Worm (Caenorhabditis elegans) whole organism, late embryonic: ENCODE results near the gene C10F3.7.
A peak's percentile ranks its signal among the peaks of the same experiment; 100 is the strongest.

Experiments
- C38D4.7 ChIP-seq: fragments of 200-800 bp; sonication (Bioruptor generic); optimal IDR thresholded peaks from 2 replicates; lab custom pipeline; 2018; ENCODE audit warnings: mild to moderate bottlenecking, missing genetic modification characterization, moderate library complexity, missing compliant biosample characterization
- F13H6.1 ChIP-seq: sonication (generic microtip); optimal IDR thresholded peaks from 2 replicates; lab custom pipeline; 2016; ENCODE audit warnings: missing genetic modification characterization, missing compliant biosample characterization
- K02D7.2 ChIP-seq: sonication (generic microtip); optimal IDR thresholded peaks from 2 replicates; lab custom pipeline; 2017; ENCODE audit warnings: mild to moderate bottlenecking, missing genetic modification characterization, missing compliant biosample characterization
- K09A11.1 ChIP-seq: sonication (generic microtip); optimal IDR thresholded peaks from 2 replicates; lab custom pipeline; 2017; ENCODE audit warnings: antibody characterized with exemption, mild to moderate bottlenecking, missing genetic modification characterization, missing compliant biosample characterization; ENCODE audit not compliant: insufficient read depth
- ahr-1 ChIP-seq: sonication (generic microtip); optimal IDR thresholded peaks from 2 replicates; lab custom pipeline; 2016; ENCODE audit warnings: missing genetic modification characterization, missing compliant biosample characterization
- ceh-14 ChIP-seq: sonication (generic microtip); optimal IDR thresholded peaks from 2 replicates; lab custom pipeline; 2016; ENCODE audit warnings: missing genotype, missing genetic modification characterization, missing compliant biosample characterization
- ceh-19 ChIP-seq: fragments of 200-800 bp; sonication (Bioruptor generic); optimal IDR thresholded peaks from 2 replicates; lab custom pipeline; 2018; ENCODE audit warnings: mild to moderate bottlenecking, missing genetic modification characterization, missing compliant biosample characterization
- ceh-30 ChIP-seq: fragments of 150-350 bp; optimal IDR thresholded peaks from 2 replicates; lab custom pipeline; 2014; ENCODE audit warnings: missing biosample characterization, missing genetic modification characterization
- ceh-34 ChIP-seq: sonication (generic microtip); optimal IDR thresholded peaks from 2 replicates; lab custom pipeline; 2016; ENCODE audit warnings: mild to moderate bottlenecking, missing genetic modification characterization, missing compliant biosample characterization
- ceh-6 ChIP-seq: fragments of 200-800 bp; sonication (Bioruptor generic); optimal IDR thresholded peaks from 2 replicates; lab custom pipeline; 2018; ENCODE audit warnings: mild to moderate bottlenecking, missing genetic modification characterization, missing compliant biosample characterization
- dve-1 ChIP-seq: sonication (generic microtip); optimal IDR thresholded peaks from 2 replicates; lab custom pipeline; 2017; ENCODE audit warnings: antibody characterized with exemption, mild to moderate bottlenecking, missing genetic modification characterization, missing compliant biosample characterization
- elt-4 ChIP-seq: sonication (generic microtip); optimal IDR thresholded peaks from 2 replicates; lab custom pipeline; 2016; ENCODE audit warnings: missing genetic modification characterization, missing compliant biosample characterization
- ets-4 ChIP-seq: sonication (generic microtip); optimal IDR thresholded peaks from 2 replicates; lab custom pipeline; 2016; ENCODE audit warnings: missing genetic modification characterization, missing compliant biosample characterization
- eyg-1 ChIP-seq: sonication (generic microtip); optimal IDR thresholded peaks from 2 replicates; lab custom pipeline; 2016; ENCODE audit warnings: missing genotype, missing genetic modification characterization, missing compliant biosample characterization
- fax-1 ChIP-seq: sonication (generic microtip); optimal IDR thresholded peaks from 2 replicates; lab custom pipeline; 2016; ENCODE audit warnings: missing genotype, missing genetic modification characterization, missing compliant biosample characterization
- fkh-10 ChIP-seq: fragments of 150-350 bp; optimal IDR thresholded peaks from 2 replicates; lab custom pipeline; 2014; ENCODE audit warnings: missing biosample characterization, missing genetic modification reagents, missing genetic modification characterization
- hlh-13 ChIP-seq: fragments of 200-800 bp; sonication (Bioruptor generic); optimal IDR thresholded peaks from 2 replicates; lab custom pipeline; 2018; ENCODE audit warnings: mild to moderate bottlenecking, missing genetic modification characterization, missing compliant biosample characterization
- hlh-15 ChIP-seq: sonication (generic microtip); optimal IDR thresholded peaks from 2 replicates; lab custom pipeline; 2016; ENCODE audit warnings: missing genetic modification characterization, missing compliant biosample characterization
- hlh-8 ChIP-seq: sonication (generic microtip); optimal IDR thresholded peaks from 2 replicates; lab custom pipeline; 2016; ENCODE audit warnings: missing genotype, missing genetic modification characterization, missing compliant biosample characterization
- lim-6 ChIP-seq: sonication (generic microtip); optimal IDR thresholded peaks from 2 replicates; lab custom pipeline; 2016; ENCODE audit warnings: missing genetic modification characterization, missing compliant biosample characterization
- lin-11 ChIP-seq: fragments of 200-800 bp; sonication (Bioruptor generic); optimal IDR thresholded peaks from 2 replicates; lab custom pipeline; 2018; ENCODE audit warnings: mild to moderate bottlenecking, missing genetic modification characterization, missing compliant biosample characterization
- nfya-1 ChIP-seq: sonication (generic microtip); optimal IDR thresholded peaks from 2 replicates; lab custom pipeline; 2017; ENCODE audit warnings: missing genetic modification characterization, mild to moderate bottlenecking, missing compliant biosample characterization, antibody characterized with exemption, moderate library complexity
- npax-4 ChIP-seq: sonication (generic microtip); optimal IDR thresholded peaks from 2 replicates; lab custom pipeline; 2016; ENCODE audit warnings: missing genetic modification characterization, missing compliant biosample characterization
- odd-2 ChIP-seq: sonication (generic microtip); optimal IDR thresholded peaks from 2 replicates; lab custom pipeline; 2017; ENCODE audit warnings: antibody characterized with exemption, mild to moderate bottlenecking, missing genetic modification characterization, missing compliant biosample characterization
- pag-3 ChIP-seq: sonication (generic microtip); optimal IDR thresholded peaks from 2 replicates; lab custom pipeline; 2016; ENCODE audit warnings: missing compliant biosample characterization, missing genetic modification characterization, borderline replicate concordance
- pha-4 ChIP-seq: fragments of 150-350 bp; optimal IDR thresholded peaks from 2 replicates; lab custom pipeline; 2018; ENCODE audit warnings: missing biosample characterization, missing genetic modification reagents, missing genetic modification characterization
- pros-1 ChIP-seq: fragments of 150-350 bp; optimal IDR thresholded peaks from 2 replicates; lab custom pipeline; 2014; ENCODE audit warnings: missing biosample characterization, missing genetic modification reagents, missing genetic modification characterization
- rnt-1 ChIP-seq: sonication (generic microtip); optimal IDR thresholded peaks from 2 replicates; lab custom pipeline; 2016; ENCODE audit warnings: missing genetic modification characterization, missing compliant biosample characterization
- sdc-2 ChIP-seq: sonication (generic microtip); optimal IDR thresholded peaks from 2 replicates; lab custom pipeline; 2016; ENCODE audit warnings: missing genotype, missing genetic modification characterization, missing compliant biosample characterization
- tbx-2 ChIP-seq: sonication (generic microtip); optimal IDR thresholded peaks from 2 replicates; lab custom pipeline; 2016; ENCODE audit warnings: missing genetic modification characterization, missing compliant biosample characterization
- tbx-7 ChIP-seq: sonication (generic microtip); optimal IDR thresholded peaks from 2 replicates; lab custom pipeline; 2016; ENCODE audit warnings: missing genotype, missing genetic modification characterization, missing compliant biosample characterization
- ttx-3 ChIP-seq: sonication (generic microtip); optimal IDR thresholded peaks from 2 replicates; lab custom pipeline; 2016; ENCODE audit warnings: missing genetic modification reagents, missing genetic modification characterization, missing compliant biosample characterization
- unc-3 ChIP-seq, 2 experiments: fragments of 200-800 bp in 1 of 2; sonication (Bioruptor generic) in 1 of 2; sonication (generic microtip) in 1 of 2; conservative IDR thresholded peaks in 1 of 2; optimal IDR thresholded peaks in 1 of 2; 2 replicates each; pipeline versions ENCODE4 v1.3.6 to Lab custom; 2016 to 2022; ENCODE audit warnings: missing compliant biosample characterization in 2 of 2, missing genetic modification characterization in 2 of 2, missing genetic modification reagents in 1 of 2
- unc-42 ChIP-seq: sonication (generic microtip); optimal IDR thresholded peaks from 2 replicates; lab custom pipeline; 2016; ENCODE audit warnings: missing genotype, missing genetic modification characterization, missing compliant biosample characterization
- unc-55 ChIP-seq: sonication (generic microtip); optimal IDR thresholded peaks from 2 replicates; lab custom pipeline; 2017; ENCODE audit warnings: missing biosample characterization, missing genetic modification reagents, missing genetic modification characterization
- unc-86 ChIP-seq: sonication (generic microtip); optimal IDR thresholded peaks from 2 replicates; lab custom pipeline; 2016; ENCODE audit warnings: missing genetic modification characterization, missing compliant biosample characterization

The C10F3.7 gene

DNA sequence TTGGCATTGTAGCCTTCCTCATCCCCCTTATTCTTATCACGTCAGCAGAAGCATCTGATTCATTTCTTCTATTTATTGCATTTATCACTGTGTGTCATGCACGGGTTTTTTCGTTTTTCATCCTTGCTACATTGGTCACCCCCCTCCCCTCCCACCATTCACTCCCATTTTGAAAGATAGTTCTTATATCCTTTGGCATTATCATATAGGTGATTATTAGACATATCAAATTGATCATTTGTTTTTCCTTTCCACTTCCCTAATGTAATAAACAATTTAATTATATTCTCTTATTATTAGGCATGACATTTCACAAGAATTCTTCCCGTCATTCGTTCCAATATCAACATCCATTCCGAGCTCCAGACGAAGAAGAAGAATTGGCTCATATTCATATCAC lies 35.5 kb downstream of the C10F3.7 start, which contains the start of gene M03F8.1 (continued):
- TF ChIP-seq tbx-2 (tag; lab: Kevin White, UChicago), result no peak

DNA sequence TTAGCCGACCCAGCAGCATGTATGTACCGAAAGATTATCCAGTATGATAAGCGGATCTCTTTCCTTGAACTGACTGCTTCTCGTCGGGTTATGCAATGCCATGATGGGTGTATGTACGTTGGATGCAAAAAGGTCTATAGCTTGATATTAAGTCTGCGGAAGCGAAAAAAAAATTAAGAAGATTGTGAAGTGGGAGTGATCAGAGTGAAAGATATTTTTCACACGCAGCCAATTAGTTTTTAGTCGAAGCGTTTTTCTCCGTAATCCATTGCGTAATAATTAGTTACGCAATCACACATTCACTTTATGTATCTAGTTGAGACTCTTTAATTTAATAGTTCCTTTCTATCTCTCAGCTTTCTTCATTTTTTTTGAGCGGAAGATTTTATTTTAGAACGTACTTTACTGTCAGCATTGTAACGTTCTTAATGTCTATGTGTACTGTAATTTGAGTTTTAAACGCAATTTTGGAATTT lies 36.9 kb downstream of the C10F3.7 start:
- TF ChIP-seq K02D7.2 (tag; lab: Kevin White, UChicago), result no peak
- TF ChIP-seq hlh-13, result no peak
- no peak for TF ChIP-seq sdc-2 (tag; lab: Kevin White, UChicago)
- TF ChIP-seq lim-6 (tag; lab: Kevin White, UChicago), result no peak
- TF ChIP-seq tbx-2 (tag; lab: Kevin White, UChicago), result no peak
- no peak for TF ChIP-seq hlh-8 (tag; lab: Kevin White, UChicago)
- no peak for TF ChIP-seq C38D4.7 (GFP tag; lab: Kevin White, UChicago)
- TF ChIP-seq unc-55, result no peak
- no peak for TF ChIP-seq fkh-10 (GFP tag; lab: Kevin White, UChicago)
- no peak for TF ChIP-seq ceh-30 (tag; lab: Kevin White, UChicago)
- TF ChIP-seq K09A11.1 (tag; lab: Kevin White, UChicago), result no peak
- TF ChIP-seq lin-11, result no peak
- no peak for TF ChIP-seq rnt-1 (tag; lab: Kevin White, UChicago)
- TF ChIP-seq unc-86, result no peak
- TF ChIP-seq pag-3 (tag; lab: Kevin White, UChicago), result no peak
- TF ChIP-seq tbx-7 (tag; lab: Kevin White, UChicago), result no peak
- no peak for TF ChIP-seq ceh-34 (tag; lab: Kevin White, UChicago)

DNA sequence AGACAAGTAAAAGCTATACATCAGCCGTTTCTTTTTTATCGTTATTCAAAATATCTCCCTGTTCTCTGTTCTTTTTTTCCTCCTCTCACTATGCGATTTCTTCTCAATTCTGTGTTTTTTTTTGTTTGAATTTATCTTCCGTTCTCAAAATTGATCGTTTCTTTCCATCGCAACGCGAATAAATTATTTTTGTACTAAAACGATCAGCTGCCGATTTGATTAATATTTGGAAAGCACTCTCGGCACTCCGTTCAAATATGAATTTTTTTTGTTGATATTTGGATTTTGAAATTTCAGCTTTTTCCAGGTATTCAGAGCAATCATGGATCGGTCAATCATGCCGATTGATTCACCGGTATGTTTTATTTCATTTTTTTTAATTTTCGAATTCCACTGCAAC lies 43.5 kb downstream of the C10F3.7 start, which contains the start of gene pst-1:
Gene pst-1, plus strand, starts transcription at position 301 of the 400 bp plus-strand sequence.
- TF ChIP-seq pros-1 (no peak), ceh-19 (GFP tag; lab: Kevin White, UChicago) (no peak), eyg-1 (no peak), hlh-15 (no peak), hlh-8 (tag; lab: Kevin White, UChicago) (no peak), pha-4 (tag; lab: Kevin White, UChicago) (no peak), ttx-3 (no peak), fax-1 (tag; lab: Kevin White, UChicago) (no peak), C38D4.7 (GFP tag; lab: Kevin White, UChicago) (no peak), ceh-14 (no peak), lin-11 (no peak), ets-4 (tag; lab: Kevin White, UChicago) (no peak), ceh-6 (GFP tag; lab: Kevin White, UChicago) (no peak), elt-4 (no peak), unc-42 (no peak), ceh-34 (tag; lab: Kevin White, UChicago) (no peak), ahr-1 (tag; lab: Kevin White, UChicago) (no peak), unc-3 (GFP tag; conservative IDR thresholded peaks at IDR 0.05; lab: Robert Waterston, UW) (no peak), unc-3 (tag; optimal IDR thresholded peaks at IDR 0.05; lab: Kevin White, UChicago) (no peak), rnt-1 (tag; lab: Kevin White, UChicago) (no peak)
- TF ChIP-seq, all 69 proteins: peak for 0

DNA sequence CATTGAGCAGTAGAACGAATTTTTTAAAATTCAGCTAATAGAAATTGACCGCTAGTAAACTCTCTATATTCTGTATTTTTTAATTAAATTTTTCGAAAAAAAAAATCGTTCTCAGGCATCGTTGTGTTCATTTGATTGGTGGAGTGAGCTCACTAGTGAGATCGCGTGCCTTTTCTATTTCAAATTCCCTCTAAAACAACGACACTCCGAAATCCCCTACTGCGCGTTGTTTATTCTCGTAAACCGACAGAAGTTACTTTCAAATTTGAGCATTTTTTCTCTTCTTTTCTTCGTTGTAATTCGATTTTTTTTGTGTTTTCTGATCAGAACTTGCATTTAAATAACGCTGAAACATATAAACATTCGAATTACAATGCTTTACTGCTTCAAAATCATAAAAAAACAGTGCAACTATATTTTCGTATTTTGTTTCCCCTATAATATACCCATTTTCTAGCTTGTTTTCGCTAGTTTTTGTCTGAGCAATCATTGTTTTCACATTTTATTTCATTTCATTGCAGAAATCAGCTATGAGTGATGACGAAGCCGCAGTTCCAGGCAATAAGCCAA lies 47.1 kb downstream of the C10F3.7 start, which contains the start of gene syf-3:
Gene syf-3, plus strand, starts transcription at position 520 of the 570 bp plus-strand sequence.
- TF ChIP-seq F13H6.1 (no peak), nfya-1 (tag; lab: Kevin White, UChicago) (peak; percentile 42)
- TF ChIP-seq, all 69 proteins: peak for 1

DNA sequence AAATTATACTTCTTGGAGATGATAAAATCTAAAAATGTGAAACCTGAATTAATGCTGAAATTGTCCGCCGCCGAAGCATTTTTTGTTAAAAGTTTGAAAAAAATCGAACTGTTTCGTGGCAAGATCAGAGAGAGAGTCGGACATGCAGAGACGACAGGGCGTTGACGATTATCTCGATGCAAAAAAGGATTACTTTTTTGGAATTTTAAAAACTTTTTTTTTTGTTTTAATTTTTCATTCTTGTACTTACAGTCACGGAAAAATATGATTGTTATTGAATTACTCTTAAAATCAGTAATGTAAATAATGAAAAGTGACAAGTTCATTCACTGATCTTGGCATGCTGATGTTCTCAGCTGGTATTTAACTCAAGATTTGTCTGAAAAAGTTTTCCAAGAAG lies 50.0 kb downstream of the C10F3.7 start, which contains the start of the genes M03F8.5 and M03F8.7:
Gene M03F8.5, minus strand, starts transcription at position 101 of the 400 bp plus-strand sequence.
Gene M03F8.7, plus strand, starts transcription at position 249 of the 400 bp plus-strand sequence.
- TF ChIP-seq dve-1 (tag; lab: Kevin White, UChicago) (no peak), pag-3 (tag; lab: Kevin White, UChicago) (no peak), odd-2 (tag; lab: Kevin White, UChicago) (no peak), sdc-2 (tag; lab: Kevin White, UChicago) (no peak), ttx-3 (no peak), ets-4 (tag; lab: Kevin White, UChicago) (no peak), fax-1 (tag; lab: Kevin White, UChicago) (no peak), unc-42 (no peak), npax-4 (tag; lab: Kevin White, UChicago) (no peak), fkh-10 (GFP tag; lab: Kevin White, UChicago) (no peak), ceh-34 (tag; lab: Kevin White, UChicago) (no peak), tbx-7 (tag; lab: Kevin White, UChicago) (no peak), lin-11 (no peak)
